Worm (Caenorhabditis elegans) whole organism, mixed stage, embryonic: ENCODE results near the gene F44G4.3.
A peak's percentile ranks its signal among the peaks of the same experiment; 100 is the strongest.

Experiments used
- M03D4.4 ChIP-seq: sonication (generic microtip); optimal IDR thresholded peaks from 2 replicates; lab custom pipeline; 2017; ENCODE audit warnings: mild to moderate bottlenecking, missing genetic modification characterization, missing compliant biosample characterization
- bed-3 ChIP-seq: fragments of 200-800 bp; sonication (Bioruptor generic); optimal IDR thresholded peaks from 3 replicates; lab custom pipeline; 2018; ENCODE audit warnings: mild to moderate bottlenecking, missing genetic modification characterization, moderate library complexity, missing compliant biosample characterization
- blmp-1 ChIP-seq: fragments of 150-350 bp; optimal IDR thresholded peaks from 2 replicates; lab custom pipeline; 2014; ENCODE audit warnings: missing biosample characterization, missing genetic modification characterization
- ceh-39 ChIP-seq: fragments of 150-350 bp; optimal IDR thresholded peaks from 2 replicates; lab custom pipeline; 2014; ENCODE audit warnings: missing biosample characterization, missing genetic modification characterization
- ceh-83 ChIP-seq: fragments of 200-800 bp; sonication (Bioruptor generic); optimal IDR thresholded peaks from 2 replicates; lab custom pipeline; 2018; ENCODE audit warnings: mild to moderate bottlenecking, missing genetic modification characterization, missing compliant biosample characterization
- ces-1 ChIP-seq: fragments of 150-350 bp; optimal IDR thresholded peaks from 2 replicates; lab custom pipeline; 2014; ENCODE audit warnings: missing biosample characterization, missing genetic modification reagents, missing genetic modification characterization
- cnd-1 ChIP-seq: fragments of 200-800 bp; sonication (Bioruptor generic); optimal IDR thresholded peaks from 2 replicates; lab custom pipeline; 2018; ENCODE audit warnings: mild to moderate bottlenecking, missing genetic modification characterization, missing compliant biosample characterization
- drap-1 ChIP-seq: fragments of 200-800 bp; sonication (Bioruptor generic); optimal IDR thresholded peaks from 3 replicates; lab custom pipeline; 2018; ENCODE audit warnings: mild to moderate bottlenecking, missing genetic modification characterization, missing compliant biosample characterization
- elt-1 ChIP-seq: sonication (generic microtip); optimal IDR thresholded peaks from 2 replicates; lab custom pipeline; 2017; ENCODE audit warnings: missing genetic modification characterization, mild to moderate bottlenecking, missing compliant biosample characterization, antibody characterized with exemption, moderate library complexity, borderline replicate concordance; ENCODE audit not compliant: insufficient read depth
- elt-3 ChIP-seq: fragments of 150-350 bp; optimal IDR thresholded peaks from 2 replicates; lab custom pipeline; 2014; ENCODE audit warnings: missing biosample characterization, missing genetic modification characterization
- ham-2 ChIP-seq: fragments of 200-800 bp; sonication (Bioruptor generic); optimal IDR thresholded peaks from 2 replicates; lab custom pipeline; 2018; ENCODE audit warnings: mild to moderate bottlenecking, missing genetic modification characterization, missing compliant biosample characterization
- hlh-1 ChIP-seq: fragments of 150-350 bp; optimal IDR thresholded peaks from 2 replicates; lab custom pipeline; 2014; ENCODE audit warnings: missing biosample characterization, missing genetic modification reagents, missing genetic modification characterization
- lin-32 ChIP-seq: fragments of 200-800 bp; sonication (Bioruptor generic); optimal IDR thresholded peaks from 2 replicates; lab custom pipeline; 2018; ENCODE audit warnings: mild to moderate bottlenecking, missing genetic modification characterization, missing compliant biosample characterization
- lsy-2 ChIP-seq: fragments of 150-350 bp; optimal IDR thresholded peaks from 2 replicates; lab custom pipeline; 2014; ENCODE audit warnings: missing biosample characterization, missing genetic modification characterization
- mls-2 ChIP-seq: sonication (generic microtip); optimal IDR thresholded peaks from 2 replicates; lab custom pipeline; 2016; ENCODE audit warnings: mild to moderate bottlenecking, missing genetic modification characterization, moderate library complexity, missing compliant biosample characterization
- nhr-12 ChIP-seq: fragments of 150-350 bp; optimal IDR thresholded peaks from 2 replicates; lab custom pipeline; 2014; ENCODE audit warnings: missing biosample characterization, missing genetic modification characterization
- nhr-2 ChIP-seq: fragments of 150-350 bp; optimal IDR thresholded peaks from 2 replicates; lab custom pipeline; 2014; ENCODE audit warnings: missing biosample characterization, missing genetic modification characterization
- nhr-237 ChIP-seq: fragments of 150-350 bp; optimal IDR thresholded peaks from 2 replicates; lab custom pipeline; 2014; ENCODE audit warnings: missing biosample characterization, missing genetic modification characterization
- nhr-28 ChIP-seq: fragments of 150-350 bp; optimal IDR thresholded peaks from 2 replicates; lab custom pipeline; 2014; ENCODE audit warnings: missing biosample characterization, missing genetic modification characterization
- nhr-76 ChIP-seq: sonication (generic microtip); optimal IDR thresholded peaks from 2 replicates; lab custom pipeline; 2017; ENCODE audit warnings: missing biosample characterization, missing genetic modification characterization
- pha-4 ChIP-seq: fragments of 150-350 bp; optimal IDR thresholded peaks from 2 replicates; lab custom pipeline; 2018; ENCODE audit warnings: missing biosample characterization, missing genetic modification reagents, missing genetic modification characterization
- sem-2 ChIP-seq: fragments of 200-800 bp; sonication (Bioruptor generic); optimal IDR thresholded peaks from 2 replicates; lab custom pipeline; 2018; ENCODE audit warnings: mild to moderate bottlenecking, missing genetic modification characterization, missing compliant biosample characterization
- sptf-1 ChIP-seq: sonication (generic microtip); optimal IDR thresholded peaks from 2 replicates; lab custom pipeline; 2017; ENCODE audit warnings: mild to moderate bottlenecking, missing genetic modification characterization, moderate library complexity, missing compliant biosample characterization
- unc-120 ChIP-seq: sonication (generic microtip); optimal IDR thresholded peaks from 2 replicates; lab custom pipeline; 2017; ENCODE audit warnings: missing genetic modification characterization, missing compliant biosample characterization; ENCODE audit not compliant: poor library complexity, severe bottlenecking
- unc-39 ChIP-seq: fragments of 150-350 bp; optimal IDR thresholded peaks from 2 replicates; lab custom pipeline; 2014; ENCODE audit warnings: missing biosample characterization, missing genetic modification characterization
- unc-62 ChIP-seq: fragments of 150-350 bp; optimal IDR thresholded peaks from 2 replicates; lab custom pipeline; 2014; ENCODE audit warnings: missing biosample characterization, missing genetic modification reagents, missing genetic modification characterization
- zip-8 ChIP-seq: fragments of 150-350 bp; optimal IDR thresholded peaks from 2 replicates; lab custom pipeline; 2014; ENCODE audit warnings: missing biosample characterization, missing genetic modification characterization
- ztf-11 ChIP-seq: fragments of 150-350 bp; optimal IDR thresholded peaks from 2 replicates; lab custom pipeline; 2014; ENCODE audit warnings: missing biosample characterization, missing genetic modification characterization

Gene F44G4.3

ce11 chrII:8964049-8964448 is 33.4 kb downstream of the F44G4.3 start, which contains the start of gene sftd-3:
Gene sftd-3, minus strand, starts transcription at chrII:8964149.
- TF ChIP-seq sptf-1 (tag; lab: Kevin White, UChicago) (no peak), nhr-12 (tag; lab: Kevin White, UChicago) (no peak), nhr-2 (tag; lab: Kevin White, UChicago) (no peak), bed-3 (no peak), ztf-11 (tag; lab: Kevin White, UChicago) (no peak)

- no peak for TF ChIP-seq ztf-11 (tag; lab: Kevin White, UChicago)
- TF ChIP-seq hlh-1 (tag; lab: Kevin White, UChicago) = peak; percentile 53
- no peak for TF ChIP-seq nhr-28 (tag; lab: Kevin White, UChicago)
- TF ChIP-seq unc-120 = peak; percentile 29
Observed at ce11 chrII:8962206-8962605, 35.3 kb downstream of the F44G4.3 start.

ce11 chrII:8961450-8961849 is 36.0 kb downstream of the F44G4.3 start:
- no peak for TF ChIP-seq nhr-237 (tag; lab: Kevin White, UChicago)
- no peak for TF ChIP-seq drap-1 (GFP tag; lab: Kevin White, UChicago)
- no peak for TF ChIP-seq bed-3
- no peak for TF ChIP-seq lsy-2
- TF ChIP-seq unc-62 (GFP tag; lab: Kevin White, UChicago) = peak; percentile 87
- no peak for TF ChIP-seq nhr-28 (tag; lab: Kevin White, UChicago)

- TF ChIP-seq nhr-237 (tag; lab: Kevin White, UChicago) (no peak), nhr-2 (tag; lab: Kevin White, UChicago) (no peak), cnd-1 (tag; lab: Kevin White, UChicago) (no peak), sem-2 (GFP tag; lab: Kevin White, UChicago) (no peak)
Observed at ce11 chrII:8960414-8960813, 37.0 kb downstream of the F44G4.3 start, which contains the start of gene cal-2. Gene cal-2, plus strand, starts transcription at chrII:8960714.

- TF ChIP-seq nhr-28 (tag; lab: Kevin White, UChicago) (no peak), hlh-1 (tag; lab: Kevin White, UChicago) (peak; percentile 51), zip-8 (tag; lab: Kevin White, UChicago) (no peak), nhr-237 (tag; lab: Kevin White, UChicago) (no peak), elt-3 (tag; lab: Kevin White, UChicago) (no peak), ceh-39 (tag; lab: Kevin White, UChicago) (no peak), mls-2 (no peak), unc-120 (peak; percentile 32), drap-1 (GFP tag; lab: Kevin White, UChicago) (no peak), unc-62 (GFP tag; lab: Kevin White, UChicago) (peak; percentile 21)
Observed at ce11 chrII:8959081-8959480, 38.4 kb downstream of the F44G4.3 start.

- TF ChIP-seq blmp-1 (no peak), ces-1 (GFP tag; lab: Kevin White, UChicago) (peak; percentile 94)
Observed at ce11 chrII:8956896-8957295, 40.6 kb downstream of the F44G4.3 start.

ce11 chrII:8953703-8954102 is 43.8 kb downstream of the F44G4.3 start:
- no peak for TF ChIP-seq M03D4.4 (tag; lab: Kevin White, UChicago)
- TF ChIP-seq lsy-2 = no peak
- peak; percentile 16 for TF ChIP-seq elt-1 (tag; lab: Kevin White, UChicago)
- no peak for TF ChIP-seq nhr-76 (tag; lab: Kevin White, UChicago)
- TF ChIP-seq sem-2 (GFP tag; lab: Kevin White, UChicago) = no peak

- TF ChIP-seq nhr-237 (tag; lab: Kevin White, UChicago) (no peak), ces-1 (GFP tag; lab: Kevin White, UChicago) (no peak), lin-32 (GFP tag; lab: Kevin White, UChicago) (no peak), elt-1 (tag; lab: Kevin White, UChicago) (no peak), nhr-12 (tag; lab: Kevin White, UChicago) (no peak), zip-8 (tag; lab: Kevin White, UChicago) (no peak), ceh-83 (GFP tag; lab: Kevin White, UChicago) (no peak), unc-62 (GFP tag; lab: Kevin White, UChicago) (no peak), M03D4.4 (tag; lab: Kevin White, UChicago) (no peak), mls-2 (no peak), cnd-1 (tag; lab: Kevin White, UChicago) (no peak), pha-4 (tag; lab: Kevin White, UChicago) (no peak), ham-2 (GFP tag; lab: Kevin White, UChicago) (no peak), unc-39 (tag; lab: Kevin White, UChicago) (no peak)
Observed at ce11 chrII:8951270-8951669, 46.2 kb downstream of the F44G4.3 start.
